Worm (Caenorhabditis elegans): Measurements from ENCODE around the gene fbxc-22.

DNA sequence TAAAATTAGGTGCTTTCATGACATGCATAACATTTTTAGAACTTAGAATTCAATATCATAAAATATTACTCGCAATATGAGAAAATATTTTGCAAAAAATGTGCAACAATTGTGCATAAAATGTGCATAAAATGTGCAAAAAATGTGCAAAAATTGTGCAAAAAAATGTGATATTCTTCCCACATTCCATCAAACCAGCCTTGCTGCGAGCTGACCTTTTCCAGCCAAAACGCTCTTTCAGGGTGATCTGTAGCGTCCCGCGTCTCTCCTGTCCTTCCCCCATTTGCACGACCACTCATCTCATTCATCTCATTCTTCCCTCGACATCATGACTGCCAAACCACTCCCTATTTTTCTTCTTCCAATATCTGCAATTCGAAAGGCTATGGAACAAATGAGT, 14.8 kb downstream of the fbxc-22 start, which contains the start of gene fbxb-17:
- no peak for TF ChIP-seq zag-1 (tag; optimal IDR thresholded peaks at IDR 0.05)
- TF ChIP-seq pha-4 (GFP tag; IDR thresholded peaks at IDR 0.05) = no peak
- no peak for TF ChIP-seq pha-4 (tag; optimal IDR thresholded peaks at IDR 0.05)
- no peak for TF ChIP-seq daf-12 (tag; optimal IDR thresholded peaks at IDR 0.05)
- no peak for TF ChIP-seq nhr-11 (tag; optimal IDR thresholded peaks at IDR 0.05)
- no peak for TF ChIP-seq duxl-1 (tag; optimal IDR thresholded peaks at IDR 0.05; ENCODE audit: poor library complexity)

All from whole organism, L4 larva.